Fruit fly (Drosophila melanogaster) whole organism, wandering third instar larva: Measurements from ENCODE around the gene HisCl1.

Experiments used
- Abd-B ChIP-seq: fragments of >200 bp; optimal IDR thresholded peaks from 2 replicates; lab custom pipeline; 2017; ENCODE audit warnings: missing biosample characterization, missing genetic modification characterization
- CG32264 ChIP-seq: fragments of 200-800 bp; sonication (Bioruptor generic); optimal IDR thresholded peaks from 2 replicates; lab custom pipeline; 2016; ENCODE audit warnings: missing biosample characterization, missing genetic modification characterization
- CG9705 ChIP-seq: fragments of 200-800 bp; sonication (Bioruptor generic); optimal IDR thresholded peaks from 2 replicates; lab custom pipeline; 2018; ENCODE audit warnings: missing biosample characterization, mild to moderate bottlenecking, missing genetic modification characterization
- CrebA ChIP-seq: fragments of 200-800 bp; sonication (Bioruptor generic); optimal IDR thresholded peaks from 2 replicates; lab custom pipeline; 2016; ENCODE audit warnings: missing biosample characterization, mild to moderate bottlenecking, missing genetic modification characterization, borderline replicate concordance
- Dfd ChIP-seq: fragments of >200 bp; optimal IDR thresholded peaks from 2 replicates; lab custom pipeline; 2017; ENCODE audit warnings: missing biosample characterization, missing genetic modification characterization
- Dif ChIP-seq: fragments of 200-275, 200-300 bp; sonication (Bioruptor generic); optimal IDR thresholded peaks from 2 replicates; lab custom pipeline; 2018; ENCODE audit warnings: missing biosample characterization, missing genetic modification characterization; ENCODE audit not compliant: partially characterized antibody
- GATAd ChIP-seq: sonication (Bioruptor generic); optimal IDR thresholded peaks from 2 replicates; lab custom pipeline; 2016; ENCODE audit warnings: missing biosample characterization, missing genetic modification characterization
- HLH106 ChIP-seq: fragments of 200-800 bp; optimal IDR thresholded peaks from 3 replicates; lab custom pipeline; 2019; ENCODE audit warnings: missing biosample characterization, mild to moderate bottlenecking, missing genetic modification characterization, moderate library complexity
- Hnf4 ChIP-seq: fragments of 200-800 bp; sonication (Bioruptor generic); optimal IDR thresholded peaks from 2 replicates; lab custom pipeline; 2016; ENCODE audit warnings: missing biosample characterization, mild to moderate bottlenecking, missing genetic modification characterization
- Hr78 ChIP-seq: fragments of >200 bp; optimal IDR thresholded peaks from 2 replicates; lab custom pipeline; 2017; ENCODE audit warnings: missing biosample characterization, missing genetic modification characterization
- Hr83 ChIP-seq: fragments of 200-300 bp; sonication (Bioruptor generic); optimal IDR thresholded peaks from 2 replicates; lab custom pipeline; 2016; ENCODE audit warnings: missing biosample characterization, mild to moderate bottlenecking, missing genetic modification characterization, moderate library complexity; ENCODE audit not compliant: poor library complexity, severe bottlenecking
- Jra ChIP-seq: sonication (Bioruptor generic); optimal IDR thresholded peaks from 2 replicates; lab custom pipeline; 2016; ENCODE audit warnings: missing biosample characterization, missing genetic modification characterization
- Mio ChIP-seq: sonication (Bioruptor generic); optimal IDR thresholded peaks from 2 replicates; lab custom pipeline; 2016; ENCODE audit warnings: missing biosample characterization, missing genetic modification characterization
- Myc ChIP-seq: fragments of >200 bp; optimal IDR thresholded peaks from 2 replicates; lab custom pipeline; 2017
- N ChIP-seq: fragments of >200 bp; optimal IDR thresholded peaks from 2 replicates; lab custom pipeline; 2018; ENCODE audit warnings: missing biosample characterization, missing external identifiers, missing genetic modification characterization
- OdsH ChIP-seq: fragments of 200-800 bp; sonication (Bioruptor generic); optimal IDR thresholded peaks from 2 replicates; lab custom pipeline; 2016; ENCODE audit warnings: missing biosample characterization, mild to moderate bottlenecking, missing genetic modification characterization
- Rel ChIP-seq, 2 experiments: fragments of 200-800 bp; sonication (Bioruptor generic) in 1 of 2; optimal IDR thresholded peaks; 2 replicates in 1 of 2; 3 replicates in 1 of 2; lab custom pipeline; 2016 to 2019; ENCODE audit warnings: mild to moderate bottlenecking in 2 of 2, missing biosample characterization in 2 of 2, missing genetic modification characterization in 2 of 2, moderate library complexity in 1 of 2
- Sp1 ChIP-seq: fragments of 200-800 bp; sonication (Bioruptor generic); optimal IDR thresholded peaks from 3 replicates; lab custom pipeline; 2019; ENCODE audit warnings: missing biosample characterization, mild to moderate bottlenecking, missing genetic modification characterization, moderate library complexity
- Vsx2 ChIP-seq: fragments of 200-300, 225-300 bp; sonication (Bioruptor generic); optimal IDR thresholded peaks from 2 replicates; lab custom pipeline; 2018; ENCODE audit warnings: missing biosample characterization, missing genetic modification characterization; ENCODE audit not compliant: partially characterized antibody
- brk ChIP-seq: fragments of 200-800 bp; sonication (Bioruptor generic); optimal IDR thresholded peaks from 2 replicates; lab custom pipeline; 2016; ENCODE audit warnings: missing biosample characterization, mild to moderate bottlenecking, missing genetic modification characterization
- dl ChIP-seq, 2 experiments: fragments of 175-275, 200-275 bp in 1 of 2; fragments of 200-275 bp in 1 of 2; sonication (Bioruptor generic); optimal IDR thresholded peaks; lab custom pipeline; 2018; ENCODE audit warnings: mild to moderate bottlenecking in 2 of 2, missing biosample characterization in 2 of 2, missing genetic modification characterization in 2 of 2, moderate library complexity in 2 of 2; ENCODE audit not compliant: partially characterized antibody in 2 of 2, insufficient read depth in 1 of 2
- dmrt93B ChIP-seq: fragments of 200-800 bp; sonication (Bioruptor generic); optimal IDR thresholded peaks from 2 replicates; lab custom pipeline; 2018; ENCODE audit warnings: missing biosample characterization, mild to moderate bottlenecking, missing genetic modification characterization
- dsf ChIP-seq: sonication (Bioruptor generic); optimal IDR thresholded peaks from 2 replicates; lab custom pipeline; 2016; ENCODE audit warnings: missing biosample characterization, missing genetic modification characterization, borderline replicate concordance
- ey ChIP-seq: fragments of 200-800 bp; sonication (Bioruptor generic); optimal IDR thresholded peaks from 2 replicates; lab custom pipeline; 2016; ENCODE audit warnings: missing biosample characterization, missing genetic modification characterization
- foxo ChIP-seq, 2 experiments: fragments of 200-800 bp; sonication (Bioruptor generic); optimal IDR thresholded peaks; 2 replicates in 1 of 2; 3 replicates in 1 of 2; lab custom pipeline; 2016 to 2017; ENCODE audit warnings: missing biosample characterization in 2 of 2, missing genetic modification characterization in 2 of 2
- h ChIP-seq: fragments of 200-800 bp; sonication (Bioruptor generic); optimal IDR thresholded peaks from 3 replicates; lab custom pipeline; 2016; ENCODE audit warnings: missing biosample characterization, mild to moderate bottlenecking, missing genetic modification characterization
- jim ChIP-seq: fragments of 175-275, 200-325 bp; sonication (Bioruptor generic); optimal IDR thresholded peaks from 2 replicates; lab custom pipeline; 2016; ENCODE audit warnings: missing biosample characterization, mild to moderate bottlenecking, missing genetic modification characterization
- lola ChIP-seq: fragments of >200 bp; optimal IDR thresholded peaks from 2 replicates; lab custom pipeline; 2017; ENCODE audit warnings: missing biosample characterization, missing genetic modification characterization
- pan ChIP-seq: fragments of >200 bp; optimal IDR thresholded peaks from 2 replicates; lab custom pipeline; 2017
- psq ChIP-seq: fragments of 200-800 bp; sonication (Bioruptor generic); optimal IDR thresholded peaks from 3 replicates; lab custom pipeline; 2017; ENCODE audit warnings: missing biosample characterization, mild to moderate bottlenecking, missing genetic modification characterization, moderate library complexity
- rgr ChIP-seq: fragments of 200-800 bp; sonication (Bioruptor generic); optimal IDR thresholded peaks from 3 replicates; lab custom pipeline; 2016; ENCODE audit warnings: missing biosample characterization, mild to moderate bottlenecking, missing genetic modification characterization
- sv ChIP-seq: fragments of 200-800 bp; sonication (Bioruptor generic); optimal IDR thresholded peaks from 3 replicates; lab custom pipeline; 2016; ENCODE audit warnings: missing biosample characterization, missing genetic modification characterization
- tai ChIP-seq: sonication (Bioruptor generic); optimal IDR thresholded peaks from 2 replicates; lab custom pipeline; 2016; ENCODE audit warnings: missing biosample characterization, missing genetic modification characterization
- usp ChIP-seq: fragments of >200 bp; optimal IDR thresholded peaks from 2 replicates; lab custom pipeline; 2017; ENCODE audit warnings: missing biosample characterization, missing genetic modification characterization
- woc ChIP-seq: sonication (Bioruptor generic); optimal IDR thresholded peaks from 2 replicates; lab custom pipeline; 2016; ENCODE audit warnings: missing biosample characterization, mild to moderate bottlenecking, missing genetic modification characterization

HisCl1 gene

dm6 chr3R:11749297-11750293 is 37.4 kb upstream of the HisCl1 start, which contains the start of gene CG6923:
Gene CG6923 (minus strand): TSS chr3R:11750029.
- TF ChIP-seq ey (no peak), psq (no peak), CG9705 (GFP tag; lab: Kevin White, UChicago) (no peak), HLH106 (no peak), Mio (GFP tag; lab: Kevin White, UChicago) (no peak), Dfd (GFP tag; lab: Kevin White, UChicago) (no peak), Hr78 (no peak), Jra (GFP tag; lab: Kevin White, UChicago) (no peak), dl (GFP tag; optimal IDR thresholded peaks at IDR 0.05; lab: Kevin White, UChicago; ENCODE audit: insufficient read depth in 1 of 2, partially characterized antibody in 2 of 2) (no peak), Sp1 (no peak), usp (GFP tag; lab: Kevin White, UChicago) (no peak), dsf (no peak), rgr (GFP tag; lab: Kevin White, UChicago) (no peak), brk (no peak), foxo (GFP tag; optimal IDR thresholded peaks at IDR 0.05; lab: Kevin White, UChicago) (peak in 1 of 2 experiments; percentile 3), Rel (GFP tag; optimal IDR thresholded peaks at IDR 0.05; lab: Kevin White, UChicago) (no peak), Rel (tag; optimal IDR thresholded peaks at IDR 0.05; lab: Kevin White, UChicago) (peak; percentile 73), Vsx2 (no peak), Hr83 (GFP tag; lab: Kevin White, UChicago) (peak; percentile 2), sv (no peak), CG32264 (GFP tag; lab: Kevin White, UChicago) (no peak), CrebA (GFP tag; lab: Kevin White, UChicago) (no peak), Myc (lab: Kevin White, UChicago) (peak; percentile 24), tai (GFP tag; lab: Kevin White, UChicago) (no peak), lola (GFP tag; lab: Kevin White, UChicago) (no peak), Hnf4 (GFP tag; lab: Kevin White, UChicago) (no peak), jim (GFP tag; lab: Kevin White, UChicago) (no peak), N (no peak), dmrt93B (no peak), Dif (GFP tag; lab: Kevin White, UChicago) (no peak)

dm6 chr3R:11750294-11750432 is 36.8 kb upstream of the HisCl1 start, which contains the start of gene CG43062:
Gene CG43062 (plus strand): TSS chr3R:11750333.
- TF ChIP-seq h (GFP tag; lab: Kevin White, UChicago) (no peak), Rel (GFP tag; optimal IDR thresholded peaks at IDR 0.05; lab: Kevin White, UChicago) (no peak), Rel (tag; optimal IDR thresholded peaks at IDR 0.05; lab: Kevin White, UChicago) (no peak), pan (lab: Kevin White, UChicago) (no peak)

dm6 chr3R:11751756-11752155 is 35.2 kb upstream of the HisCl1 start:
- peak; percentile 5 for TF ChIP-seq h (GFP tag; lab: Kevin White, UChicago)
- peak; percentile 15 for TF ChIP-seq rgr (GFP tag; lab: Kevin White, UChicago)
- TF ChIP-seq Hnf4 (GFP tag; lab: Kevin White, UChicago) = no peak

- TF ChIP-seq dl (GFP tag; optimal IDR thresholded peaks at IDR 0.05; lab: Kevin White, UChicago; ENCODE audit: insufficient read depth in 1 of 2, partially characterized antibody in 2 of 2) (no peak), Hr78 (no peak), Vsx2 (no peak), Abd-B (GFP tag; lab: Kevin White, UChicago) (no peak), usp (GFP tag; lab: Kevin White, UChicago) (no peak), woc (GFP tag; lab: Kevin White, UChicago) (no peak), lola (GFP tag; lab: Kevin White, UChicago) (no peak), OdsH (GFP tag; lab: Kevin White, UChicago) (no peak), dsf (no peak), rgr (GFP tag; lab: Kevin White, UChicago) (no peak), h (GFP tag; lab: Kevin White, UChicago) (no peak), psq (no peak), Rel (GFP tag; optimal IDR thresholded peaks at IDR 0.05; lab: Kevin White, UChicago) (no peak), Rel (tag; optimal IDR thresholded peaks at IDR 0.05; lab: Kevin White, UChicago) (no peak), jim (GFP tag; lab: Kevin White, UChicago) (no peak), pan (lab: Kevin White, UChicago) (no peak), GATAd (GFP tag; lab: Kevin White, UChicago) (no peak)
Observed at dm6 chr3R:11756762-11757161, 30.2 kb upstream of the HisCl1 start.
